Worm (Caenorhabditis elegans) whole organism, L4 larva: ENCODE data around the gene Y43F8B.20.

Experiments
- D1046.2 ChIP-seq: fragments of 200-800 bp; sonication (Bioruptor generic); IDR thresholded peaks from 2 replicates; pipeline ENCODE4 v1.3.6; 2022; ENCODE audit warnings: missing genetic modification characterization, missing compliant biosample characterization
- F26F4.8 ChIP-seq: fragments of 200-800 bp; sonication (Bioruptor generic); conservative IDR thresholded peaks from 2 replicates; pipeline ENCODE4 v1.3.6; 2022; ENCODE audit warnings: missing genetic modification characterization, missing compliant biosample characterization
- T26A8.4 ChIP-seq: fragments of 200-800 bp; sonication (Bioruptor generic); IDR thresholded peaks from 2 replicates; pipeline ENCODE4 v1.3.6; 2022; ENCODE audit warnings: missing genetic modification characterization, missing compliant biosample characterization
- Y105C5A.15 ChIP-seq: fragments of 200-800 bp; sonication (Bioruptor generic); IDR thresholded peaks from 2 replicates; pipeline ENCODE4 v1.3.6; 2022; ENCODE audit warnings: missing genetic modification characterization, missing compliant biosample characterization
- aha-1 ChIP-seq: fragments of 150-350 bp; peaks from one replicate; lab custom pipeline; 2014; ENCODE audit warnings: missing biosample characterization, missing genetic modification characterization
- aly-2 ChIP-seq: sonication (generic microtip); optimal IDR thresholded peaks from 2 replicates; lab custom pipeline; 2018; ENCODE audit warnings: missing biosample characterization, missing genetic modification characterization
- ceh-20 ChIP-seq: fragments of 200-800 bp; sonication (Bioruptor generic); IDR thresholded peaks from 2 replicates; pipeline ENCODE4 v1.3.6; 2022; ENCODE audit warnings: missing genetic modification reagents, missing genetic modification characterization, missing compliant biosample characterization
- ceh-32 ChIP-seq: sonication (generic microtip); optimal IDR thresholded peaks from 2 replicates; lab custom pipeline; 2016; ENCODE audit warnings: mild to moderate bottlenecking, missing genetic modification characterization, missing compliant biosample characterization; ENCODE audit not compliant: poor library complexity
- cey-2 ChIP-seq: sonication (generic microtip); optimal IDR thresholded peaks from 3 replicates; lab custom pipeline; 2017; ENCODE audit warnings: missing genetic modification characterization, mild to moderate bottlenecking, missing compliant biosample characterization, antibody characterized with exemption, borderline replicate concordance; ENCODE audit not compliant: insufficient read depth
- ctbp-1 ChIP-seq: fragments of 200-800 bp; sonication (Bioruptor generic); IDR thresholded peaks from 2 replicates; pipeline ENCODE4 v1.3.6; 2022; ENCODE audit warnings: missing genetic modification reagents, missing genetic modification characterization, missing compliant biosample characterization
- daf-16 ChIP-seq, 3 experiments: sonication (generic microtip); optimal IDR thresholded peaks; 2 replicates each; lab custom pipeline; 2016 to 2017; ENCODE audit warnings: missing genetic modification characterization in 3 of 3, missing genetic modification reagents in 3 of 3, mild to moderate bottlenecking in 2 of 3, missing compliant biosample characterization in 2 of 3, missing biosample characterization in 1 of 3, moderate library complexity in 1 of 3
- daf-19 ChIP-seq: fragments of 200-800 bp; sonication (Bioruptor generic); conservative IDR thresholded peaks from 2 replicates; pipeline ENCODE4 v1.3.6; 2022; ENCODE audit warnings: missing genetic modification characterization, missing compliant biosample characterization
- dmd-6 ChIP-seq: fragments of 200-800 bp; sonication (Bioruptor generic); IDR thresholded peaks from 2 replicates; pipeline ENCODE4 v1.3.6; 2022; ENCODE audit warnings: missing genetic modification reagents, missing genetic modification characterization, missing compliant biosample characterization
- dmd-8 ChIP-seq: fragments of 200-800 bp; sonication (Bioruptor generic); IDR thresholded peaks from 2 replicates; pipeline ENCODE4 v1.3.6; 2022; ENCODE audit warnings: missing genetic modification characterization, missing compliant biosample characterization
- dmd-9 ChIP-seq: fragments of 200-800 bp; sonication (Bioruptor generic); IDR thresholded peaks from 2 replicates; pipeline ENCODE4 v1.3.6; 2022; ENCODE audit warnings: missing genetic modification reagents, missing genetic modification characterization, missing compliant biosample characterization
- dpl-1 ChIP-seq: fragments of 150-350 bp; optimal IDR thresholded peaks from 2 replicates; lab custom pipeline; 2014; ENCODE audit warnings: missing biosample characterization, missing genetic modification reagents, missing genetic modification characterization
- dve-1 ChIP-seq: sonication (generic microtip); optimal IDR thresholded peaks from 2 replicates; lab custom pipeline; 2017; ENCODE audit warnings: antibody characterized with exemption, mild to moderate bottlenecking, missing genetic modification characterization, missing compliant biosample characterization; ENCODE audit not compliant: insufficient read depth
- fkh-10 ChIP-seq: fragments of 150-350 bp; optimal IDR thresholded peaks from 2 replicates; lab custom pipeline; 2014; ENCODE audit warnings: missing biosample characterization, missing genetic modification reagents, missing genetic modification characterization
- hlh-11 ChIP-seq: fragments of 200-800 bp; sonication (Bioruptor generic); optimal IDR thresholded peaks from 2 replicates; lab custom pipeline; 2018; ENCODE audit warnings: mild to moderate bottlenecking, missing genetic modification characterization, missing compliant biosample characterization
- hlh-30 ChIP-seq: sonication (generic microtip); optimal IDR thresholded peaks from 2 replicates; lab custom pipeline; 2017; ENCODE audit warnings: antibody characterized with exemption, mild to moderate bottlenecking, missing genetic modification characterization, missing compliant biosample characterization; ENCODE audit not compliant: insufficient read depth
- hmg-1.1 ChIP-seq: fragments of 200-800 bp; sonication (Bioruptor generic); IDR thresholded peaks from 2 replicates; pipeline ENCODE4 v1.3.6; 2022; ENCODE audit warnings: missing genetic modification reagents, missing genetic modification characterization, missing compliant biosample characterization
- lin-15B ChIP-seq: fragments of 150-350 bp; sonication (generic microtip); optimal IDR thresholded peaks from 3 replicates; lab custom pipeline; 2014; ENCODE audit warnings: missing biosample characterization, missing genetic modification characterization
- lin-39 ChIP-seq: fragments of 150-350 bp; optimal IDR thresholded peaks from 2 replicates; lab custom pipeline; 2014; ENCODE audit warnings: missing biosample characterization, missing genetic modification reagents, missing genetic modification characterization
- lir-3 ChIP-seq: sonication (generic microtip); optimal IDR thresholded peaks from 2 replicates; lab custom pipeline; 2016; ENCODE audit warnings: mild to moderate bottlenecking, missing genetic modification characterization, missing compliant biosample characterization
- lsy-2 ChIP-seq, 2 experiments: fragments of 150-350 bp in 1 of 2; sonication (generic microtip) in 1 of 2; optimal IDR thresholded peaks; 2 replicates each; lab custom pipeline; 2014 to 2017; ENCODE audit warnings: missing biosample characterization in 2 of 2, missing genetic modification characterization in 2 of 2
- madf-9 ChIP-seq: fragments of 200-800 bp; sonication (Bioruptor generic); conservative IDR thresholded peaks from 2 replicates; pipeline ENCODE4 v1.3.6; 2022; ENCODE audit warnings: missing genetic modification reagents, missing genetic modification characterization, missing compliant biosample characterization
- mdl-1 ChIP-seq, 2 experiments: fragments of 150-350 bp in 1 of 2; sonication (generic microtip) in 1 of 2; optimal IDR thresholded peaks; 2 replicates each; lab custom pipeline; 2014 to 2017; ENCODE audit warnings: missing biosample characterization in 2 of 2, missing genetic modification characterization in 2 of 2
- mdt-29 ChIP-seq: fragments of 200-800 bp; sonication (Bioruptor generic); IDR thresholded peaks from 2 replicates; pipeline ENCODE4 v1.3.6; 2022; ENCODE audit warnings: missing genetic modification reagents, missing genetic modification characterization, missing compliant biosample characterization
- mep-1 ChIP-seq: fragments of 150-350 bp; sonication (generic microtip); optimal IDR thresholded peaks from 3 replicates; lab custom pipeline; 2014; ENCODE audit warnings: missing biosample characterization, missing genetic modification characterization
- mes-2 ChIP-seq: sonication (generic microtip); optimal IDR thresholded peaks from 2 replicates; lab custom pipeline; 2016; ENCODE audit warnings: missing genotype, mild to moderate bottlenecking, missing genetic modification characterization, missing compliant biosample characterization; ENCODE audit not compliant: poor library complexity, severe bottlenecking
- mxl-2 ChIP-seq: fragments of 200-800 bp; sonication (Bioruptor generic); conservative IDR thresholded peaks from 2 replicates; pipeline ENCODE4 v1.3.6; 2022; ENCODE audit warnings: missing genetic modification reagents, missing genetic modification characterization, missing compliant biosample characterization
- mxl-3 ChIP-seq: fragments of 200-800 bp; sonication (Bioruptor generic); optimal IDR thresholded peaks from 2 replicates; lab custom pipeline; 2018; ENCODE audit warnings: mild to moderate bottlenecking, missing genetic modification characterization, missing compliant biosample characterization
- nhr-11 ChIP-seq: fragments of 150-350 bp; optimal IDR thresholded peaks from 2 replicates; lab custom pipeline; 2014; ENCODE audit warnings: missing biosample characterization, missing genetic modification characterization
- nhr-237 ChIP-seq: sonication (generic microtip); optimal IDR thresholded peaks from 2 replicates; lab custom pipeline; 2017; ENCODE audit warnings: missing biosample characterization, missing genetic modification characterization
- nhr-28 ChIP-seq: fragments of 150-350 bp; optimal IDR thresholded peaks from 2 replicates; lab custom pipeline; 2014; ENCODE audit warnings: missing biosample characterization, missing genetic modification characterization
- nhr-42 ChIP-seq: fragments of 200-800 bp; sonication (Bioruptor generic); IDR thresholded peaks from 2 replicates; pipeline ENCODE4 v1.3.6; 2022; ENCODE audit warnings: missing genetic modification characterization, missing compliant biosample characterization
- nhr-48 ChIP-seq: sonication (generic microtip); optimal IDR thresholded peaks from 2 replicates; lab custom pipeline; 2016; ENCODE audit warnings: mild to moderate bottlenecking, missing genetic modification characterization, missing compliant biosample characterization
- nhr-76 ChIP-seq: fragments of 150-350 bp; optimal IDR thresholded peaks from 2 replicates; lab custom pipeline; 2014; ENCODE audit warnings: missing biosample characterization, missing genetic modification characterization
- nhr-77 ChIP-seq: fragments of 150-350 bp; optimal IDR thresholded peaks from 2 replicates; lab custom pipeline; 2014; ENCODE audit warnings: missing biosample characterization, missing genetic modification characterization
- php-3 ChIP-seq: fragments of 200-800 bp; sonication (Bioruptor generic); IDR thresholded peaks from 2 replicates; pipeline ENCODE4 v1.3.6; 2022; ENCODE audit warnings: missing genetic modification reagents, missing genetic modification characterization, missing compliant biosample characterization
- pqm-1 ChIP-seq: sonication (generic microtip); optimal IDR thresholded peaks from 2 replicates; lab custom pipeline; 2017; ENCODE audit warnings: missing biosample characterization, missing genetic modification characterization
- saeg-2 ChIP-seq: fragments of 200-800 bp; sonication (Bioruptor generic); IDR thresholded peaks from 2 replicates; pipeline ENCODE4 v1.3.6; 2022; ENCODE audit warnings: missing genetic modification reagents, missing genetic modification characterization, missing compliant biosample characterization
- skn-1 ChIP-seq: fragments of 150-350 bp; optimal IDR thresholded peaks from 2 replicates; lab custom pipeline; 2014; ENCODE audit warnings: missing biosample characterization, missing genetic modification characterization
- spr-1 ChIP-seq: sonication (generic microtip); optimal IDR thresholded peaks from 2 replicates; lab custom pipeline; 2016; ENCODE audit warnings: mild to moderate bottlenecking, missing genetic modification characterization, missing compliant biosample characterization
- tra-1 ChIP-seq: fragments of 200-800 bp; sonication (Bioruptor generic); IDR thresholded peaks from 2 replicates; pipeline ENCODE4 v1.3.6; 2022; ENCODE audit warnings: missing genetic modification reagents, missing genetic modification characterization, missing compliant biosample characterization
- unc-62 ChIP-seq, 3 experiments: fragments of 150-350 bp in 1 of 3; sonication (generic microtip); optimal IDR thresholded peaks in 2 of 3; peaks in 1 of 3; 1 replicate in 1 of 3; 2 replicates in 2 of 3; lab custom pipeline; 2014 to 2017; ENCODE audit warnings: missing biosample characterization in 3 of 3, missing genetic modification characterization in 3 of 3, missing genetic modification reagents in 3 of 3, missing genotype in 1 of 3

Gene Y43F8B.20

ce11 chrV:19524569-19524968, 25.0 kb downstream of the Y43F8B.20 start:
- TF ChIP-seq hmg-1.1 (GFP tag; lab: Robert Waterston, UW) (0 out of 2 replicates have a peak, but pooled peaks have one; percentile 37), hlh-30 (peak; percentile 90), mep-1 (peak; percentile 31), unc-62 (GFP tag; optimal IDR thresholded peaks at IDR 0.05 in 1 of 2; lab: Kevin White, UChicago) (peak in 1 of 2 experiments; percentile 38), unc-62 (tag; optimal IDR thresholded peaks at IDR 0.05; lab: Kevin White, UChicago) (no peak), mxl-2 (GFP tag; lab: Robert Waterston, UW) (0 out of 2 replicates have a peak, but pooled peaks have one; percentile 28), php-3 (0 out of 2 replicates have a peak, but pooled peaks have one; percentile 35), nhr-77 (peak; percentile 19), cey-2 (no peak), mes-2 (tag; lab: Kevin White, UChicago) (peak; percentile 6), mdl-1 (tag; optimal IDR thresholded peaks at IDR 0.05; lab: Kevin White, UChicago) (peak; percentile 30 to 93), nhr-42 (GFP tag; lab: Robert Waterston, UW) (0 out of 2 replicates have a peak, but pooled peaks have one; percentile 58), mxl-3 (GFP tag; lab: Kevin White, UChicago) (peak; percentile 82), hlh-11 (tag; lab: Kevin White, UChicago) (peak; percentile 80), dmd-6 (GFP tag; lab: Robert Waterston, UW) (peak; percentile 64), nhr-28 (peak; percentile 71), lin-39 (tag; lab: Kevin White, UChicago) (no peak), lsy-2 (tag; optimal IDR thresholded peaks at IDR 0.05; lab: Kevin White, UChicago) (peak in 1 of 2 experiments; percentile 23), daf-16 (GFP tag; optimal IDR thresholded peaks at IDR 0.05; lab: Kevin White, UChicago) (no peak), daf-16 (tag; optimal IDR thresholded peaks at IDR 0.05; lab: Kevin White, UChicago) (peak; percentile 55), nhr-48 (tag; lab: Kevin White, UChicago) (peak; percentile 58), dve-1 (peak; percentile 40), pqm-1 (tag; lab: Kevin White, UChicago) (no peak), lir-3 (tag; lab: Kevin White, UChicago) (no peak), fkh-10 (no peak), ctbp-1 (GFP tag; lab: Robert Waterston, UW) (0 out of 2 replicates have a peak, but pooled peaks have one; percentile 27), madf-9 (GFP tag; lab: Robert Waterston, UW) (no peak)

ce11 chrV:19522551-19523137, 26.9 kb downstream of the Y43F8B.20 start:
- TF ChIP-seq Y105C5A.15 (GFP tag; lab: Robert Waterston, UW) = no peak
- no peak for TF ChIP-seq nhr-76 (tag; lab: Kevin White, UChicago)
- peak; percentile 88 for TF ChIP-seq hlh-30
- TF ChIP-seq tra-1 (GFP tag; lab: Robert Waterston, UW) = peak; percentile 92
- TF ChIP-seq nhr-11 (tag; lab: Kevin White, UChicago) = peak; percentile 10
- TF ChIP-seq lin-15B (tag; lab: Kevin White, UChicago) = no peak
- peak; percentile 69 for TF ChIP-seq nhr-42 (GFP tag; lab: Robert Waterston, UW)
- no peak for TF ChIP-seq nhr-237 (tag; lab: Kevin White, UChicago)
- TF ChIP-seq dpl-1 (GFP tag; lab: Kevin White, UChicago) = peak; percentile 53
- no peak for TF ChIP-seq pqm-1 (tag; lab: Kevin White, UChicago)
- TF ChIP-seq T26A8.4 (GFP tag; lab: Robert Waterston, UW) = peak; percentile 88
- peak; percentile 100 for TF ChIP-seq aha-1 (tag; lab: Kevin White, UChicago)
- TF ChIP-seq cey-2 = no peak
- TF ChIP-seq spr-1 = peak; percentile 55
- TF ChIP-seq ctbp-1 (GFP tag; lab: Robert Waterston, UW) = peak; percentile 93
- peak; percentile 8 for TF ChIP-seq ceh-32 (tag; lab: Kevin White, UChicago)
- peak; percentile 84 for TF ChIP-seq mxl-3 (GFP tag; lab: Kevin White, UChicago)
- TF ChIP-seq F26F4.8 (GFP tag; lab: Robert Waterston, UW) = no peak
- TF ChIP-seq dmd-9 (GFP tag; lab: Robert Waterston, UW) = no peak
- peak; percentile 91 for TF ChIP-seq saeg-2
- TF ChIP-seq dmd-8 (GFP tag; lab: Robert Waterston, UW) = 0 out of 2 replicates have a peak, but pooled peaks have one; percentile 30
- TF ChIP-seq daf-19 (GFP tag; lab: Robert Waterston, UW) = peak; percentile 60
- peak; percentile 79 for TF ChIP-seq php-3
- peak; percentile 75 for TF ChIP-seq mes-2 (tag; lab: Kevin White, UChicago)
- peak; percentile 96 for TF ChIP-seq mdt-29 (GFP tag; lab: Robert Waterston, UW)
- no peak for TF ChIP-seq aly-2 (tag; lab: Kevin White, UChicago)
- peak; percentile 98 for TF ChIP-seq ceh-20 (GFP tag; lab: Robert Waterston, UW)
- no peak for TF ChIP-seq D1046.2 (GFP tag; lab: Robert Waterston, UW)
- peak; percentile 51 for TF ChIP-seq nhr-77
- no peak for TF ChIP-seq skn-1 (tag; lab: Kevin White, UChicago)
